Worm (Caenorhabditis elegans) whole organism, L1 larva: Measurements from ENCODE around the gene cnc-11.

Experiments
- ama-1 ChIP-seq: fragments of 150-350 bp; optimal IDR thresholded peaks from 2 replicates; lab custom pipeline; 2014
- mab-9 ChIP-seq: fragments of 200-800 bp; sonication (Bioruptor generic); IDR thresholded peaks from 2 replicates; pipeline ENCODE4 v1.3.6; 2022; ENCODE audit warnings: missing genetic modification reagents, missing genetic modification characterization, missing compliant biosample characterization
- nhr-11 ChIP-seq: fragments of 150-350 bp; optimal IDR thresholded peaks from 2 replicates; lab custom pipeline; 2014; ENCODE audit warnings: missing biosample characterization, missing genetic modification characterization
- unc-86 ChIP-seq: sonication (generic microtip); optimal IDR thresholded peaks from 2 replicates; lab custom pipeline; 2016; ENCODE audit warnings: missing genetic modification characterization, missing compliant biosample characterization

- TF ChIP-seq ama-1 (lab: Kevin White, UChicago): no peak
- no peak for TF ChIP-seq mab-9 (GFP tag; lab: Robert Waterston, UW)
- TF ChIP-seq nhr-11 (tag; lab: Kevin White, UChicago): no peak
- no peak for TF ChIP-seq unc-86 (tag; lab: Kevin White, UChicago)
Measured at ce11 chrV:1491510-1491909, 49.4 kb downstream of the cnc-11 start, which contains the start of gene C38C3.6.
